Worm (Caenorhabditis elegans) whole organism, L4 larva: ENCODE results near the gene cyp-14A2.

ENCODE experiments used
- T26A8.4 ChIP-seq: fragments of 200-800 bp; sonication (Bioruptor generic); IDR thresholded peaks from 2 replicates; pipeline ENCODE4 v1.3.6; 2022; ENCODE audit warnings: missing genetic modification characterization, missing compliant biosample characterization
- Y75B8A.6 ChIP-seq: fragments of 200-800 bp; sonication (Bioruptor generic); IDR thresholded peaks from 2 replicates; pipeline ENCODE4 v1.3.6; 2022; ENCODE audit warnings: missing genetic modification reagents, missing genetic modification characterization, missing compliant biosample characterization
- aha-1 ChIP-seq: fragments of 150-350 bp; peaks from one replicate; lab custom pipeline; 2014; ENCODE audit warnings: missing biosample characterization, missing genetic modification characterization
- ama-1 ChIP-seq: fragments of 150-350 bp; optimal IDR thresholded peaks from 2 replicates; lab custom pipeline; 2014; ENCODE audit warnings: inconsistent platforms, mixed read lengths
- arid-1 ChIP-seq: fragments of 200-800 bp; sonication (Bioruptor generic); conservative IDR thresholded peaks from 2 replicates; pipeline ENCODE4 v1.3.6; 2022; ENCODE audit warnings: missing genetic modification reagents, missing genetic modification characterization, missing compliant biosample characterization
- ceh-82 ChIP-seq: sonication (generic microtip); optimal IDR thresholded peaks from 2 replicates; lab custom pipeline; 2017; ENCODE audit warnings: missing biosample characterization, missing genetic modification characterization
- ces-1 ChIP-seq: fragments of 150-350 bp; sonication (generic microtip); optimal IDR thresholded peaks from 4 replicates; lab custom pipeline; 2014; ENCODE audit warnings: missing biosample characterization, missing genetic modification reagents, missing genetic modification characterization
- cey-2 ChIP-seq: sonication (generic microtip); optimal IDR thresholded peaks from 3 replicates; lab custom pipeline; 2017; ENCODE audit warnings: missing genetic modification characterization, mild to moderate bottlenecking, missing compliant biosample characterization, antibody characterized with exemption, borderline replicate concordance; ENCODE audit not compliant: insufficient read depth
- daf-16 ChIP-seq, 3 experiments: sonication (generic microtip); optimal IDR thresholded peaks; 2 replicates each; lab custom pipeline; 2016 to 2017; ENCODE audit warnings: missing genetic modification characterization in 3 of 3, missing genetic modification reagents in 3 of 3, mild to moderate bottlenecking in 2 of 3, missing compliant biosample characterization in 2 of 3, missing biosample characterization in 1 of 3, moderate library complexity in 1 of 3
- dmd-6 ChIP-seq: fragments of 200-800 bp; sonication (Bioruptor generic); IDR thresholded peaks from 2 replicates; pipeline ENCODE4 v1.3.6; 2022; ENCODE audit warnings: missing genetic modification reagents, missing genetic modification characterization, missing compliant biosample characterization
- dve-1 ChIP-seq: sonication (generic microtip); optimal IDR thresholded peaks from 2 replicates; lab custom pipeline; 2017; ENCODE audit warnings: antibody characterized with exemption, mild to moderate bottlenecking, missing genetic modification characterization, missing compliant biosample characterization; ENCODE audit not compliant: insufficient read depth
- hif-1 ChIP-seq, 2 experiments: sonication (generic microtip); optimal IDR thresholded peaks; 2 replicates each; lab custom pipeline; 2016 to 2017; ENCODE audit warnings: missing compliant biosample characterization in 2 of 2, missing genetic modification characterization in 2 of 2, missing genetic modification reagents in 2 of 2, missing genotype in 2 of 2, mild to moderate bottlenecking in 1 of 2
- hlh-11 ChIP-seq: fragments of 200-800 bp; sonication (Bioruptor generic); optimal IDR thresholded peaks from 2 replicates; lab custom pipeline; 2018; ENCODE audit warnings: mild to moderate bottlenecking, missing genetic modification characterization, missing compliant biosample characterization
- hlh-30 ChIP-seq: sonication (generic microtip); optimal IDR thresholded peaks from 2 replicates; lab custom pipeline; 2017; ENCODE audit warnings: antibody characterized with exemption, mild to moderate bottlenecking, missing genetic modification characterization, missing compliant biosample characterization; ENCODE audit not compliant: insufficient read depth
- hmg-1.1 ChIP-seq: fragments of 200-800 bp; sonication (Bioruptor generic); IDR thresholded peaks from 2 replicates; pipeline ENCODE4 v1.3.6; 2022; ENCODE audit warnings: missing genetic modification reagents, missing genetic modification characterization, missing compliant biosample characterization
- jun-1 ChIP-seq: fragments of 150-350 bp; optimal IDR thresholded peaks from 2 replicates; lab custom pipeline; 2014; ENCODE audit warnings: missing biosample characterization, missing genetic modification reagents, missing genetic modification characterization
- lin-29 ChIP-seq: fragments of 200-800 bp; sonication (Bioruptor generic); IDR thresholded peaks from 2 replicates; pipeline ENCODE4 v1.3.6; 2022; ENCODE audit warnings: missing genetic modification reagents, missing genetic modification characterization, missing compliant biosample characterization
- lsy-2 ChIP-seq, 2 experiments: fragments of 150-350 bp in 1 of 2; sonication (generic microtip) in 1 of 2; optimal IDR thresholded peaks; 2 replicates each; lab custom pipeline; 2014 to 2017; ENCODE audit warnings: missing biosample characterization in 2 of 2, missing genetic modification characterization in 2 of 2
- mdl-1 ChIP-seq, 2 experiments: fragments of 150-350 bp in 1 of 2; sonication (generic microtip) in 1 of 2; optimal IDR thresholded peaks; 2 replicates each; lab custom pipeline; 2014 to 2017; ENCODE audit warnings: missing biosample characterization in 2 of 2, missing genetic modification characterization in 2 of 2
- mes-2 ChIP-seq: sonication (generic microtip); optimal IDR thresholded peaks from 2 replicates; lab custom pipeline; 2016; ENCODE audit warnings: missing genotype, mild to moderate bottlenecking, missing genetic modification characterization, missing compliant biosample characterization; ENCODE audit not compliant: poor library complexity, severe bottlenecking
- mxl-2 ChIP-seq: fragments of 200-800 bp; sonication (Bioruptor generic); conservative IDR thresholded peaks from 2 replicates; pipeline ENCODE4 v1.3.6; 2022; ENCODE audit warnings: missing genetic modification reagents, missing genetic modification characterization, missing compliant biosample characterization
- nhr-102 ChIP-seq: sonication (generic microtip); optimal IDR thresholded peaks from 2 replicates; lab custom pipeline; 2016; ENCODE audit warnings: mild to moderate bottlenecking, missing genetic modification characterization, moderate library complexity, missing compliant biosample characterization
- nhr-11 ChIP-seq: fragments of 150-350 bp; optimal IDR thresholded peaks from 2 replicates; lab custom pipeline; 2014; ENCODE audit warnings: missing biosample characterization, missing genetic modification characterization
- nhr-237 ChIP-seq: sonication (generic microtip); optimal IDR thresholded peaks from 2 replicates; lab custom pipeline; 2017; ENCODE audit warnings: missing biosample characterization, missing genetic modification characterization
- nhr-76 ChIP-seq: fragments of 150-350 bp; optimal IDR thresholded peaks from 2 replicates; lab custom pipeline; 2014; ENCODE audit warnings: missing biosample characterization, missing genetic modification characterization
- pqm-1 ChIP-seq: sonication (generic microtip); optimal IDR thresholded peaks from 2 replicates; lab custom pipeline; 2017; ENCODE audit warnings: missing biosample characterization, missing genetic modification characterization
- rbr-2 ChIP-seq: sonication (generic microtip); optimal IDR thresholded peaks from 2 replicates; lab custom pipeline; 2016; ENCODE audit warnings: missing genotype, missing genetic modification characterization, missing compliant biosample characterization
- set-16 ChIP-seq: fragments of 200-800 bp; sonication (Bioruptor generic); IDR thresholded peaks from 2 replicates; pipeline ENCODE4 v1.3.6; 2022; ENCODE audit warnings: missing genetic modification reagents, missing genetic modification characterization, missing compliant biosample characterization
- snpc-1.2 ChIP-seq: fragments of 200-800 bp; sonication (Bioruptor generic); IDR thresholded peaks from 2 replicates; pipeline ENCODE4 v1.3.6; 2022; ENCODE audit warnings: missing genetic modification reagents, missing genetic modification characterization, missing compliant biosample characterization
- spr-3 ChIP-seq: fragments of 200-800 bp; sonication (Bioruptor generic); optimal IDR thresholded peaks from 2 replicates; lab custom pipeline; 2018; ENCODE audit warnings: mild to moderate bottlenecking, missing genetic modification characterization, missing compliant biosample characterization
- unc-62 ChIP-seq, 3 experiments: fragments of 150-350 bp in 1 of 3; sonication (generic microtip); optimal IDR thresholded peaks in 2 of 3; peaks in 1 of 3; 1 replicate in 1 of 3; 2 replicates in 2 of 3; lab custom pipeline; 2014 to 2017; ENCODE audit warnings: missing biosample characterization in 3 of 3, missing genetic modification characterization in 3 of 3, missing genetic modification reagents in 3 of 3, missing genotype in 1 of 3
- zip-11 ChIP-seq: fragments of 200-800 bp; sonication (Bioruptor generic); IDR thresholded peaks from 2 replicates; pipeline ENCODE4 v1.3.6; 2022; ENCODE audit warnings: missing genetic modification characterization, missing compliant biosample characterization

Gene cyp-14A2

DNA sequence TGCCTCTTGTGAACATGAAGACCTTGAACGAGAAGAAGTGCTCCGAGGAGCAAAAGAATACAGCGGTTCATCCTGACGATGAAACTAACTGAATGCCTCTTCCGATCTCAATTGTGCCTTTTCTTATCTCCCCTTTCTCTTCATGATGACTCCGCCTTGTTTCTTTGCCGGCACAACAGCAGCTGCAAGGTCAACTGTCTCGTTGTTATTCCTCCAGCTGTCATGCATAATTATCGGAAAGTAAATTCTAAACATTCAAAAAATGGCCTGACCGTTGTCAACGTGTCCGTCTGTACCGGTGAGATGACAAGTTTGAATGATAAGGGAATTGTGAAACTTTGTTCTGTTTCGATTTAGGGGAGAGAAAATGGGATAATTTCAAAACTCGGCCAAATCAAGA is 48.1 kb downstream of the cyp-14A2 start, which contains the start of gene asp-4:
asp-4 (minus strand) TSS at position 106 of the 400 bp plus-strand sequence.
- TF ChIP-seq hif-1 (tag; optimal IDR thresholded peaks at IDR 0.05; lab: Kevin White, UChicago) (no peak), T26A8.4 (GFP tag; lab: Robert Waterston, UW) (no peak), hlh-11 (tag; lab: Kevin White, UChicago) (peak; percentile 84), dve-1 (tag; lab: Kevin White, UChicago) (peak; percentile 74), mxl-2 (no peak), hlh-30 (tag; lab: Kevin White, UChicago) (peak; percentile 25), nhr-76 (tag; lab: Kevin White, UChicago) (no peak), arid-1 (no peak), set-16 (GFP tag; lab: Robert Waterston, UW) (no peak), nhr-237 (tag; lab: Kevin White, UChicago) (no peak), dmd-6 (peak; percentile 71), hmg-1.1 (GFP tag; lab: Robert Waterston, UW) (no peak), pqm-1 (peak; percentile 15), mdl-1 (tag; optimal IDR thresholded peaks at IDR 0.05; lab: Kevin White, UChicago) (no peak), mes-2 (no peak), daf-16 (GFP tag; optimal IDR thresholded peaks at IDR 0.05; lab: Kevin White, UChicago) (no peak), daf-16 (tag; optimal IDR thresholded peaks at IDR 0.05; lab: Kevin White, UChicago) (peak; percentile 95), ama-1 (lab: Kevin White, UChicago) (no peak), lin-29 (GFP tag; lab: Robert Waterston, UW) (no peak)
- TF ChIP-seq, all 104 proteins: peak for 6

DNA sequence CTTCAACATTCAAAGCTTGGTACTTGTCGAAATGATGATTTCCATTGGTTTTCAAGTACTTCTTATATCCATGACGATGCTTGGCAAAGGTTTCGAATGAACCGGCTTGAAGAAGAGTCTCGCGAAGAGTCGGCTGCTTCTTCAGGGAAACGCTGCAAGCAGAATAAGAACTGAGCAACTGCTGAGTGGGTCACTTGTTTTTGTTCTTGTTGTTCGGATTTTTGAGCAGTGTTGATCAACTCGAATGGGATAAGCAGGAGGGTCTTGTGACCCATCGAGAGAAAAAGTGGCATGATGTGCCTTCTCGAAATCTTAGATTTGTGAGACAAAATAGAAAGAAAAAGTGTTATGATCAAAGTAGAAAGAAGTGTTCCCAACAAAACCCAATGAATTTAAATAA is 48.9 kb downstream of the cyp-14A2 start:
- no peak for TF ChIP-seq cey-2 (tag; lab: Kevin White, UChicago)
- TF ChIP-seq hlh-30 (tag; lab: Kevin White, UChicago) = peak; percentile 8
- peak in 1 of 2 experiments; percentile 90 for TF ChIP-seq unc-62 (GFP tag; optimal IDR thresholded peaks at IDR 0.05 in 1 of 2; lab: Kevin White, UChicago)
- no peak for TF ChIP-seq unc-62 (tag; optimal IDR thresholded peaks at IDR 0.05; lab: Kevin White, UChicago)
- peak; percentile 67 for TF ChIP-seq nhr-11 (tag; lab: Kevin White, UChicago)
- peak in 1 of 2 experiments; percentile 91 for TF ChIP-seq daf-16 (GFP tag; optimal IDR thresholded peaks at IDR 0.05; lab: Kevin White, UChicago)
- TF ChIP-seq daf-16 (tag; optimal IDR thresholded peaks at IDR 0.05; lab: Kevin White, UChicago) = no peak
- TF ChIP-seq mxl-2 = no peak
- TF ChIP-seq, all 104 proteins: peak for 4

DNA sequence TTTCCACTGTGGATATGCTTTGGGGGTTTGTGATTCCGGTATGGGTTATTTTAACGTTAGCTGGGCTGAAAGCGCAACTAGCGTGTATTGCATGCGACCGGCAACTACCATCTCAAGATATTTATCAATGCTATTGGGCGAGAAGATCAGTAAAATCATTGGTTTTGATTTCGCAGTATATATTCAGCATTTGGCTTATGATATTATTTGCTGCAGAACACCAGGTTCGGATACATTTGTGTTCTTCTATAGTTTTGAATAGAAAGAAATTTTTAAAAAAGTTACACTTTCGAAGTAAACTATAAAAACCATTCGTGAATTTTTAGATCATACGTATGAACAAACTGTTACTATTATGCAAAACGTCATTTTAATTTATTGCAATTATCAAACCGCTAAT is 51.5 kb downstream of the cyp-14A2 start:
- no peak for TF ChIP-seq ces-1 (GFP tag; lab: Kevin White, UChicago)
- no peak for TF ChIP-seq rbr-2 (tag; lab: Kevin White, UChicago)
- TF ChIP-seq snpc-1.2 = no peak
- no peak for TF ChIP-seq jun-1 (tag; lab: Kevin White, UChicago)
- TF ChIP-seq lsy-2 (tag; optimal IDR thresholded peaks at IDR 0.05; lab: Kevin White, UChicago) = no peak
- no peak for TF ChIP-seq ceh-82 (tag; lab: Kevin White, UChicago)
- no peak for TF ChIP-seq Y75B8A.6
- TF ChIP-seq unc-62 (GFP tag; optimal IDR thresholded peaks at IDR 0.05 in 1 of 2; lab: Kevin White, UChicago) = peak in 1 of 2 experiments; percentile 94
- TF ChIP-seq unc-62 (tag; optimal IDR thresholded peaks at IDR 0.05; lab: Kevin White, UChicago) = no peak
- TF ChIP-seq pqm-1 = no peak
- TF ChIP-seq spr-3 (GFP tag; lab: Kevin White, UChicago) = no peak
- TF ChIP-seq zip-11 (GFP tag; lab: Robert Waterston, UW) = no peak
- TF ChIP-seq aha-1 (tag; lab: Kevin White, UChicago) = peak; percentile 17
- no peak for TF ChIP-seq nhr-102 (tag; lab: Kevin White, UChicago)
